Fruit fly (Drosophila melanogaster): ENCODE results near the gene Sol1.

DNA sequence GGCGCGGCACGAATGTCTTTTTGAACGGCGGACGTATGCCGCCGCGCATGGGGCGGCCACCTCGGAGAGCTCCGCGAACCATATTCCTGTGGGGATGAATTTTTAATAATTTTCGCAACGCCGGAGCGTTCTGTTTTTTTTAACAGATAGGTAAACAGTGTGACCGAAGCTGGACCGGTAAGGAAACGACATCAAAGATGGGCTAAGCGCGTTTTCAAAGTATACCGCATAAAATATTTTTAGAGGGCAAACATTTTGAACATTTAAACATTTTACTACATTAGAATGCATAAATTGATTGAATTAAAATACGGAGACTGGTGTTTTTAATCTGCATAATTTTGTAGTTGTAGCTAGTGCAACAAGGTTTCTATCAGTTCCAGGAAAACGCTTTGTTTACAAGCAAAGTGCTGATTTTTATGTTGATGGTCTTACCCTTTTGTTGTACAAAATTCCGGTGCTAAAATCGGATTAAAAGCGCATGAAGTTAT is 43.1 kb downstream of the Sol1 start, which contains the start of the genes CG5641 and CG5245:
- TF ChIP-seq CG32121 (GFP tag; IDR thresholded peaks at IDR 0.05) (no peak), CG17806 (tag; optimal IDR thresholded peaks at IDR 0.05) (no peak), CG12605 (GFP tag; IDR thresholded peaks at IDR 0.05) (no peak), CG34367 (tag; optimal IDR thresholded peaks at IDR 0.05) (no peak), gl (tag; optimal IDR thresholded peaks at IDR 0.05) (no peak), rn (GFP tag; IDR thresholded peaks at IDR 0.05) (no peak), CG13204 (GFP tag; optimal IDR thresholded peaks at IDR 0.05) (no peak), CG10348 (GFP tag; IDR thresholded peaks at IDR 0.05) (no peak), D1 (tag; optimal IDR thresholded peaks at IDR 0.05) (no peak), CG9948 (tag; optimal IDR thresholded peaks at IDR 0.05) (no peak), CG8301 (tag; optimal IDR thresholded peaks at IDR 0.05) (no peak), CG15710 (tag; optimal IDR thresholded peaks at IDR 0.05) (no peak), Pif1A (GFP tag; optimal IDR thresholded peaks at IDR 0.05) (no peak)
